Fruit fly (Drosophila melanogaster) whole organism, embryonic: Measurements from ENCODE around the gene cu.

ENCODE experiments used
- Atf3 ChIP-seq: fragments of 200-800 bp; sonication (Bioruptor generic); optimal IDR thresholded peaks from 3 replicates; lab custom pipeline; 2016; ENCODE audit warnings: missing biosample characterization, missing genetic modification characterization
- BtbVII ChIP-seq: fragments of 200-800 bp; sonication (Bioruptor generic); optimal IDR thresholded peaks from 3 replicates; lab custom pipeline; 2017; ENCODE audit warnings: missing biosample characterization, mild to moderate bottlenecking, missing genetic modification characterization
- CG10267 ChIP-seq: fragments of 200-800 bp; sonication (Bioruptor generic); optimal IDR thresholded peaks from 2 replicates; lab custom pipeline; 2018; ENCODE audit warnings: missing biosample characterization, mild to moderate bottlenecking, missing genetic modification characterization, moderate library complexity
- CG10959 ChIP-seq: fragments of 200-800 bp; sonication (Bioruptor generic); IDR thresholded peaks from 2 replicates; pipeline ENCODE4 v1.3.6; 2022; ENCODE audit warnings: missing biosample characterization, missing genetic modification characterization
- CG11093 ChIP-seq: fragments of 200-800 bp; sonication (Bioruptor generic); IDR thresholded peaks from 3 replicates; pipeline ENCODE4 v1.3.6; 2022; ENCODE audit warnings: missing biosample characterization, missing genetic modification characterization
- CG13424 ChIP-seq: fragments of 200-800 bp; sonication (Bioruptor generic); optimal IDR thresholded peaks from 2 replicates; lab custom pipeline; 2019; ENCODE audit warnings: missing biosample characterization, mild to moderate bottlenecking, missing genetic modification characterization, moderate library complexity
- CG13624 ChIP-seq: fragments of 200-800 bp; sonication (Bioruptor generic); optimal IDR thresholded peaks from 2 replicates; lab custom pipeline; 2016; ENCODE audit warnings: missing biosample characterization, missing genetic modification characterization
- CG14014 ChIP-seq: fragments of 200-800 bp; sonication (Bioruptor generic); IDR thresholded peaks from 2 replicates; pipeline ENCODE4 v1.3.6; 2022; ENCODE audit warnings: missing biosample characterization, missing genetic modification characterization
- CG14710 ChIP-seq: fragments of 200-800 bp; sonication (Bioruptor generic); optimal IDR thresholded peaks from 3 replicates; lab custom pipeline; 2019; ENCODE audit warnings: missing biosample characterization, mild to moderate bottlenecking, missing genetic modification characterization, moderate library complexity
- CG15514 ChIP-seq: fragments of 200-800 bp; sonication (Bioruptor generic); optimal IDR thresholded peaks from 3 replicates; lab custom pipeline; 2017; ENCODE audit warnings: missing biosample characterization, missing genetic modification characterization, mild to moderate bottlenecking, moderate library complexity, missing genetic modification reagents
- CG17186 ChIP-seq: fragments of 200-800 bp; sonication (Bioruptor generic); optimal IDR thresholded peaks from 3 replicates; lab custom pipeline; 2017; ENCODE audit warnings: missing biosample characterization, missing genetic modification reagents, missing genetic modification characterization
- CG17802 ChIP-seq: fragments of 200-800 bp; sonication (Bioruptor generic); optimal IDR thresholded peaks from 2 replicates; lab custom pipeline; 2018; ENCODE audit warnings: missing biosample characterization, mild to moderate bottlenecking, missing genetic modification characterization, moderate library complexity
- CG17912 ChIP-seq: fragments of 200-800 bp; sonication (Bioruptor generic); optimal IDR thresholded peaks from 2 replicates; lab custom pipeline; 2018; ENCODE audit warnings: missing biosample characterization, mild to moderate bottlenecking, missing genetic modification characterization
- CG2712 ChIP-seq: fragments of 200-800 bp; optimal IDR thresholded peaks from 3 replicates; lab custom pipeline; 2019; ENCODE audit warnings: missing biosample characterization, mild to moderate bottlenecking, missing genetic modification characterization, moderate library complexity
- CG2875 ChIP-seq: fragments of 200-800 bp; sonication (Bioruptor generic); optimal IDR thresholded peaks from 2 replicates; lab custom pipeline; 2017; ENCODE audit warnings: missing biosample characterization, mild to moderate bottlenecking, missing genetic modification characterization, missing genetic modification reagents
- CG30020 ChIP-seq: fragments of 200-800 bp; optimal IDR thresholded peaks from 2 replicates; lab custom pipeline; 2019; ENCODE audit warnings: missing biosample characterization, mild to moderate bottlenecking, missing genetic modification characterization, moderate library complexity
- CG4404 ChIP-seq: fragments of 200-800 bp; sonication (Bioruptor generic); IDR thresholded peaks from 2 replicates; pipeline ENCODE4 v1.3.6; 2022; ENCODE audit warnings: missing biosample characterization, missing genetic modification characterization
- CG4820 ChIP-seq: fragments of 200-800 bp; sonication (Bioruptor generic); optimal IDR thresholded peaks from 3 replicates; lab custom pipeline; 2016; ENCODE audit warnings: missing biosample characterization, missing genetic modification characterization
- CG6175 ChIP-seq: fragments of 200-800 bp; sonication (Bioruptor generic); IDR thresholded peaks from 3 replicates; pipeline ENCODE4 v1.3.6; 2022; ENCODE audit warnings: missing biosample characterization, missing genetic modification characterization
- CG8290 ChIP-seq, 3 experiments: fragments of 200-800 bp; sonication (Bioruptor generic); optimal IDR thresholded peaks; 2 replicates each; lab custom pipeline; 2016 to 2019; ENCODE audit warnings: missing biosample characterization in 3 of 3, missing genetic modification characterization in 3 of 3, mild to moderate bottlenecking in 2 of 3, moderate library complexity in 1 of 3
- CoRest ChIP-seq: fragments of 200-800 bp; sonication (Bioruptor generic); optimal IDR thresholded peaks from 3 replicates; lab custom pipeline; 2018; ENCODE audit warnings: missing biosample characterization, mild to moderate bottlenecking, missing genetic modification characterization, moderate library complexity
- D19A ChIP-seq: fragments of 200-800 bp; optimal IDR thresholded peaks from 3 replicates; lab custom pipeline; 2019; ENCODE audit warnings: missing biosample characterization, mild to moderate bottlenecking, missing genetic modification characterization, moderate library complexity
- Dek ChIP-seq: fragments of 200-800 bp; sonication (Bioruptor generic); optimal IDR thresholded peaks from 3 replicates; lab custom pipeline; 2019; ENCODE audit warnings: missing biosample characterization, mild to moderate bottlenecking, missing genetic modification characterization, moderate library complexity
- E2f2 ChIP-seq: fragments of 200-800 bp; sonication (Bioruptor generic); IDR thresholded peaks from 2 replicates; pipeline ENCODE4 v1.3.6; 2022; ENCODE audit warnings: missing biosample characterization, missing genetic modification characterization
- Elba2 ChIP-seq: fragments of 200-800 bp; sonication (Bioruptor generic); optimal IDR thresholded peaks from 3 replicates; lab custom pipeline; 2016; ENCODE audit warnings: missing biosample characterization, missing genetic modification characterization
- Ets97D ChIP-seq: fragments of 200-800 bp; sonication (Bioruptor generic); optimal IDR thresholded peaks from 3 replicates; lab custom pipeline; 2016; ENCODE audit warnings: missing biosample characterization, missing genetic modification characterization
- H2.0 ChIP-seq: fragments of 200-800 bp; sonication (Bioruptor generic); IDR thresholded peaks from 2 replicates; pipeline ENCODE4 v1.3.6; 2022; ENCODE audit warnings: missing biosample characterization, missing genetic modification characterization
- HmgD ChIP-seq: fragments of 200-800 bp; sonication (Bioruptor generic); optimal IDR thresholded peaks from 3 replicates; lab custom pipeline; 2016; ENCODE audit warnings: missing biosample characterization, missing genetic modification characterization
- Hmr ChIP-seq: fragments of 200-800 bp; sonication (Bioruptor generic); optimal IDR thresholded peaks from 3 replicates; lab custom pipeline; 2017; ENCODE audit warnings: mild to moderate bottlenecking, missing biosample characterization, missing genetic modification reagents, missing genetic modification characterization
- Myb ChIP-seq: fragments of 200-800 bp; sonication (Bioruptor generic); optimal IDR thresholded peaks from 2 replicates; lab custom pipeline; 2016; ENCODE audit warnings: missing biosample characterization, missing genetic modification characterization
- NFAT ChIP-seq: fragments of 200-800 bp; sonication (Bioruptor generic); IDR thresholded peaks from 2 replicates; pipeline ENCODE4 v1.3.6; 2022; ENCODE audit warnings: missing biosample characterization, missing genetic modification characterization
- Neu2 ChIP-seq: fragments of 200-800 bp; sonication (Bioruptor generic); optimal IDR thresholded peaks from 3 replicates; lab custom pipeline; 2016; ENCODE audit warnings: missing biosample characterization, missing genetic modification characterization, borderline replicate concordance
- Optix ChIP-seq: fragments of 200-800 bp; sonication (Bioruptor generic); IDR thresholded peaks from 3 replicates; pipeline ENCODE4 v1.3.6; 2022; ENCODE audit warnings: missing biosample characterization, missing genetic modification characterization
- Ravus ChIP-seq: fragments of 200-800 bp; sonication (Bioruptor generic); IDR thresholded peaks from 2 replicates; pipeline ENCODE4 v1.3.6; 2022; ENCODE audit warnings: missing biosample characterization, missing genetic modification characterization
- Scr ChIP-seq: fragments of 200-800 bp; sonication (Bioruptor generic); IDR thresholded peaks from 2 replicates; pipeline ENCODE4 v1.3.6; 2022; ENCODE audit warnings: missing biosample characterization, missing genetic modification characterization; ENCODE audit not compliant: partially characterized antibody
- Side ChIP-seq: fragments of 200-800 bp; sonication (Bioruptor generic); optimal IDR thresholded peaks from 2 replicates; lab custom pipeline; 2016; ENCODE audit warnings: missing biosample characterization, missing genetic modification characterization
- bsh ChIP-seq, 2 experiments: fragments of 200-800 bp; sonication (Bioruptor generic); optimal IDR thresholded peaks; 2 replicates each; lab custom pipeline; 2017 to 2018; ENCODE audit warnings: mild to moderate bottlenecking in 2 of 2, missing biosample characterization in 2 of 2, missing genetic modification characterization in 2 of 2, moderate library complexity in 1 of 2
- chinmo ChIP-seq: fragments of 200-800 bp; sonication (Bioruptor generic); IDR thresholded peaks from 4 replicates; pipeline ENCODE4 v1.3.6; 2022; ENCODE audit warnings: missing biosample characterization, missing genetic modification characterization; ENCODE audit not compliant: partially characterized antibody
- ci ChIP-seq: fragments of 200-800 bp; sonication (Bioruptor generic); IDR thresholded peaks from 3 replicates; pipeline ENCODE4 v1.3.6; 2022; ENCODE audit warnings: missing biosample characterization, missing genetic modification characterization
- dan ChIP-seq: fragments of 200-800 bp; sonication (Bioruptor generic); IDR thresholded peaks from 2 replicates; pipeline ENCODE4 v1.3.6; 2022; ENCODE audit warnings: missing biosample characterization, missing genetic modification characterization
- ftz-f1 ChIP-seq: fragments of 200-800 bp; sonication (Bioruptor generic); optimal IDR thresholded peaks from 2 replicates; lab custom pipeline; 2016; ENCODE audit warnings: missing biosample characterization, missing genetic modification characterization
- jing ChIP-seq: fragments of 200-800 bp; sonication (Bioruptor generic); optimal IDR thresholded peaks from 2 replicates; lab custom pipeline; 2018; ENCODE audit warnings: missing biosample characterization, mild to moderate bottlenecking, missing genetic modification characterization
- jumu ChIP-seq: fragments of 200-800 bp; sonication (Bioruptor generic); optimal IDR thresholded peaks from 3 replicates; lab custom pipeline; 2016; ENCODE audit warnings: missing biosample characterization, missing genetic modification characterization
- lilli ChIP-seq: fragments of 200-800 bp; sonication (Bioruptor generic); optimal IDR thresholded peaks from 3 replicates; lab custom pipeline; 2016; ENCODE audit warnings: missing biosample characterization, missing genetic modification characterization
- onecut ChIP-seq: fragments of 200-800 bp; sonication (Bioruptor generic); IDR thresholded peaks from 2 replicates; pipeline ENCODE4 v1.3.6; 2022; ENCODE audit warnings: missing biosample characterization, missing genetic modification characterization
- pnt ChIP-seq: fragments of 200-800 bp; sonication (Bioruptor generic); optimal IDR thresholded peaks from 3 replicates; lab custom pipeline; 2016; ENCODE audit warnings: missing biosample characterization, missing genetic modification characterization
- row ChIP-seq: fragments of 200-800 bp; sonication (Bioruptor generic); IDR thresholded peaks from 3 replicates; pipeline ENCODE4 v1.3.6; 2022; ENCODE audit warnings: missing biosample characterization, missing genetic modification characterization
- sd ChIP-seq: fragments of 200-800 bp; sonication (Bioruptor generic); optimal IDR thresholded peaks from 3 replicates; lab custom pipeline; 2018; ENCODE audit warnings: missing biosample characterization, mild to moderate bottlenecking, missing genetic modification characterization, moderate library complexity
- sr ChIP-seq: fragments of 200-800 bp; sonication (Bioruptor generic); IDR thresholded peaks from 3 replicates; pipeline ENCODE4 v1.3.6; 2022; ENCODE audit warnings: missing biosample characterization, missing genetic modification characterization
- tio ChIP-seq: fragments of 200-800 bp; sonication (Bioruptor generic); optimal IDR thresholded peaks from 2 replicates; lab custom pipeline; 2017; ENCODE audit warnings: missing biosample characterization, missing genetic modification characterization, inconsistent platforms
- unc-4 ChIP-seq: fragments of 200-800 bp; sonication (Bioruptor generic); IDR thresholded peaks from 2 replicates; pipeline ENCODE4 v1.3.6; 2022; ENCODE audit warnings: missing biosample characterization, missing genetic modification characterization; ENCODE audit not compliant: partially characterized antibody

The cu gene

dm6 chr3R:11219883-11220282 is 22.5 kb downstream of the cu start, which contains the start of gene CG6689 (continued):
- TF ChIP-seq E2f2 (GFP tag; lab: Robert Waterston, UW) (peak; percentile 77), CG6175 (GFP tag; lab: Robert Waterston, UW) (no peak), bsh (GFP tag; optimal IDR thresholded peaks at IDR 0.05; lab: Kevin White, UChicago) (no peak), HmgD (GFP tag; lab: Kevin White, UChicago) (no peak), CG10267 (tag; lab: Kevin White, UChicago) (peak; percentile 9), Hmr (GFP tag; lab: Kevin White, UChicago) (peak; percentile 31), ci (peak; percentile 66; the same call in 1 of the 3 replicates), CG17912 (GFP tag; lab: Kevin White, UChicago) (no peak), jumu (GFP tag; lab: Kevin White, UChicago) (peak; percentile 23), CG14710 (peak; percentile 47), Ets97D (GFP tag; lab: Kevin White, UChicago) (peak; percentile 37), Scr (GFP tag; lab: Robert Waterston, UW) (0 out of 2 replicates have a peak, but pooled peaks have one; percentile 20), tio (GFP tag; lab: Kevin White, UChicago) (no peak), CG4820 (GFP tag; lab: Kevin White, UChicago) (no peak), sd (tag; lab: Kevin White, UChicago) (peak; percentile 68), Myb (GFP tag; lab: Kevin White, UChicago) (peak; percentile 86), chinmo (GFP tag; lab: Robert Waterston, UW) (no peak), Side (GFP tag; lab: Kevin White, UChicago) (no peak), Ravus (GFP tag; lab: Robert Waterston, UW) (no peak), CG2875 (no peak), H2.0 (no peak), ftz-f1 (GFP tag; lab: Kevin White, UChicago) (peak; percentile 77), dan (GFP tag; lab: Robert Waterston, UW) (no peak), CG15514 (GFP tag; lab: Kevin White, UChicago) (peak; percentile 33), Optix (GFP tag; lab: Robert Waterston, UW) (no peak), CoRest (tag; lab: Kevin White, UChicago) (peak; percentile 21), sr (GFP tag; lab: Robert Waterston, UW) (no peak), D19A (tag; lab: Kevin White, UChicago) (peak; percentile 3), CG17802 (no peak), jing (no peak), unc-4 (no peak), row (GFP tag; lab: Robert Waterston, UW) (peak; percentile 92), Elba2 (GFP tag; lab: Kevin White, UChicago) (peak; percentile 48), onecut (GFP tag; lab: Robert Waterston, UW) (no peak), NFAT (no peak), lilli (GFP tag; lab: Kevin White, UChicago) (peak; percentile 43), CG13624 (GFP tag; lab: Kevin White, UChicago) (peak; percentile 77), CG14014 (GFP tag; lab: Robert Waterston, UW) (no peak), BtbVII (peak; percentile 58), CG30020 (tag; lab: Kevin White, UChicago) (peak; percentile 28), CG2712 (tag; lab: Kevin White, UChicago) (peak; percentile 5), CG4404 (GFP tag; lab: Robert Waterston, UW) (no peak), CG10959 (GFP tag; lab: Robert Waterston, UW) (no peak), CG8290 (GFP tag; optimal IDR thresholded peaks at IDR 0.05; lab: Kevin White, UChicago) (no peak), CG8290 (tag; optimal IDR thresholded peaks at IDR 0.05; lab: Kevin White, UChicago) (peak in 1 of 2 experiments; percentile 47), CG17186 (GFP tag; lab: Kevin White, UChicago) (peak; percentile 92), CG11093 (no peak), Neu2 (GFP tag; lab: Kevin White, UChicago) (no peak), Dek (peak; percentile 28), CG13424 (tag; lab: Kevin White, UChicago) (peak; percentile 22), pnt (GFP tag; lab: Kevin White, UChicago) (no peak), Atf3 (peak; percentile 10)
